Worm (Caenorhabditis elegans): ENCODE measurements around the gene daf-5.

daf-5 gene

DNA sequence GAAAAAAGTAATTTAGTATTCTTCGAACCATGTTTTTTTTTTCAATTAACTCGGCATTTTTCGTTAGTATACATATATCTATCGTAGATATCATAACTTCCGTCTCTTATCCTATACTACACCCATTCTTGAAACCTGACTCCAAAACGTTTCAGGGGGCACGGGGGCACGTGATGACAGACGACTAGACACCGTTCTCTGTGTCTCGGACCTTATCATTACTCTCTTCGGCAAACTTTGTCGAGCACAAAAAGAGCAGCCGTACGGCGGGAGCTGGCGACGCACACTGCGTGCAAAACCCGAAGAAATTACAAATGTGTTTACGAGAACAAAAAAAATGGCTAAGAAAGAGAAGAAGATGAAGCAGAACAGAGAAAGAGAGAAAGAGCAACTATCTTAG is 7.9 kb downstream of the daf-5 start (continued):
- TF ChIP-seq fkh-10 (GFP tag; optimal IDR thresholded peaks at IDR 0.05) (peak; percentile 90), alr-1 (tag; optimal IDR thresholded peaks at IDR 0.05; ENCODE audit: borderline replicate concordance) (no peak), lir-3 (tag; optimal IDR thresholded peaks at IDR 0.05; ENCODE audit: poor library complexity) (peak; percentile 6), elt-2 (tag; optimal IDR thresholded peaks at IDR 0.05) (peak; percentile 71), ceh-82 (tag; optimal IDR thresholded peaks at IDR 0.05) (peak in 2 of 3 experiments; percentile 41 to 57), irx-1 (tag; optimal IDR thresholded peaks at IDR 0.05) (peak; percentile 61), nhr-77 (tag; optimal IDR thresholded peaks at IDR 0.05) (peak; percentile 92), nhr-90 (tag; optimal IDR thresholded peaks at IDR 0.05; ENCODE audit: poor library complexity) (peak; percentile 52), grh-1 (GFP tag; IDR thresholded peaks at IDR 0.05) (no peak), nhr-20 (tag; optimal IDR thresholded peaks at IDR 0.05) (peak; percentile 89), egl-13 (tag; optimal IDR thresholded peaks at IDR 0.05) (peak; percentile 60), lsy-2 (tag; optimal IDR thresholded peaks at IDR 0.05) (peak; percentile 47 to 82), nhr-19 (GFP tag; conservative IDR thresholded peaks at IDR 0.05) (peak; percentile 76), ztf-11 (tag; optimal IDR thresholded peaks at IDR 0.05) (no peak), blmp-1 (tag; optimal IDR thresholded peaks at IDR 0.05) (no peak), mep-1 (tag; optimal IDR thresholded peaks at IDR 0.05) (peak; percentile 68), nhr-28 (tag; optimal IDR thresholded peaks at IDR 0.05) (no peak), egl-27 (tag; optimal IDR thresholded peaks at IDR 0.05) (peak; percentile 37 to 61), xbp-1 (tag; optimal IDR thresholded peaks at IDR 0.05) (peak; percentile 43), C16A3.4 (tag; optimal IDR thresholded peaks at IDR 0.05) (peak; percentile 29)

DNA sequence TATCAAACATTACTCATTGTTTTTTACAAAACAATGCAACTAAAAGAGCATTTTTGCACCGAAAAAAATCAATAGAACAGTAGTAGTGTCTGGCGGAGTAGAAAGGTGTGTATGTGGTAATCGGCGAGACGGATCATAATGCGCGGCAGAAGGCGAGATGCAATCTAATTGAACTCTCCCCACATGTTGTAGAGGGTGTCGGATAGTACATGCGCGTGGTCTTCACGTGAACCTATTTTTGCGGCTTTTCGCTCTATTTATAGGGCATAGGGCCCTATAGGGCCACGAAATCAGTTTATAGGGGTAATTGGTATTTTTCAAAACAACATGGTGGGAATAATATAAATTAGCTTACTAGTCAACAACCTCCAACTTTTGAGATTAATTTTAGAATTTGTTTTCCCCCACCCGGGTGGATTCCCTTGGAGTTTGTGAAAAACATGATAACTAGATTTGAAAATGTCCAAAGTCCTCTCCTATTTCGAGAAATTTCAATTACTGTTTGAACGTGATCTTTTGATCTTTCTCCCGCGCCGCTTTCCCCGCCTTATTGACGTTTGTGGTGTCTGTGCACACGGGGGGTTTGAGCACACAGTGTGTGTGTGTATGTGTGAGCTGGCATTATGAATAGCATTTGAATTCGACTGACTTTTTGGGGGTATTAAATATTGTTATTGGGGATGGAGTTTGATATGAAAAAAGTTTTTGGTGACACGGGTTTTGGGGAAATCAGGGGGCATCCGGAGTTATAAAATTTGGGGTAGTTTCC is 9.1 kb downstream of the daf-5 start:
- TF ChIP-seq fos-1 (tag; optimal IDR thresholded peaks at IDR 0.05): no peak
- TF ChIP-seq sup-37 (GFP tag; optimal IDR thresholded peaks at IDR 0.05): no peak
- TF ChIP-seq nhr-84 (tag; optimal IDR thresholded peaks at IDR 0.05): no peak
- TF ChIP-seq irx-1 (tag; optimal IDR thresholded peaks at IDR 0.05): peak; percentile 41
- peak; percentile 73 for TF ChIP-seq nhr-85 (tag)
- no peak for TF ChIP-seq zag-1 (tag; optimal IDR thresholded peaks at IDR 0.05)
- TF ChIP-seq C04F5.9 (tag; optimal IDR thresholded peaks at IDR 0.05): no peak
- no peak for TF ChIP-seq ceh-82 (tag; optimal IDR thresholded peaks at IDR 0.05)
- peak; percentile 55 for TF ChIP-seq lin-14 (GFP tag; optimal IDR thresholded peaks at IDR 0.05)
- TF ChIP-seq xbp-1 (tag; optimal IDR thresholded peaks at IDR 0.05): no peak
- peak; percentile 25 for TF ChIP-seq snu-23 (GFP tag; optimal IDR thresholded peaks at IDR 0.05)
- no peak for TF ChIP-seq ces-1 (GFP tag; optimal IDR thresholded peaks at IDR 0.05)
- TF ChIP-seq elt-2 (tag; optimal IDR thresholded peaks at IDR 0.05): peak; percentile 42
- no peak for TF ChIP-seq zip-4 (GFP tag; optimal IDR thresholded peaks at IDR 0.05)
- no peak for TF ChIP-seq skn-1 (tag; optimal IDR thresholded peaks at IDR 0.05)
- TF ChIP-seq fkh-8 (tag; optimal IDR thresholded peaks at IDR 0.05): no peak
- TF ChIP-seq tbx-2 (tag; optimal IDR thresholded peaks at IDR 0.05): no peak
- no peak for TF ChIP-seq unc-30 (tag; optimal IDR thresholded peaks at IDR 0.05)
- no peak for TF ChIP-seq ceh-90 (tag; optimal IDR thresholded peaks at IDR 0.05)
- TF ChIP-seq dpl-1 (GFP tag; optimal IDR thresholded peaks at IDR 0.05): peak in 1 of 3 experiments; percentile 3
- TF ChIP-seq nhr-77 (tag; optimal IDR thresholded peaks at IDR 0.05): peak; percentile 52
- TF ChIP-seq swsn-7 (tag; optimal IDR thresholded peaks at IDR 0.05): peak; percentile 2
- TF ChIP-seq mep-1 (tag; optimal IDR thresholded peaks at IDR 0.05): no peak
- no peak for TF ChIP-seq nhr-90 (tag; optimal IDR thresholded peaks at IDR 0.05; ENCODE audit: poor library complexity)
- no peak for TF ChIP-seq lsy-2 (tag; optimal IDR thresholded peaks at IDR 0.05)
- no peak for TF ChIP-seq Y116A8C.19 (tag; optimal IDR thresholded peaks at IDR 0.05; ENCODE audit: borderline replicate concordance)
- no peak for TF ChIP-seq nhr-20 (tag; optimal IDR thresholded peaks at IDR 0.05)
- TF ChIP-seq pag-3 (tag; optimal IDR thresholded peaks at IDR 0.05; ENCODE audit: borderline replicate concordance, insufficient read depth): no peak
- no peak for TF ChIP-seq hlh-4 (tag; optimal IDR thresholded peaks at IDR 0.05)
- peak; percentile 61 for TF ChIP-seq blmp-1 (tag; optimal IDR thresholded peaks at IDR 0.05)
- TF ChIP-seq lin-35 (GFP tag; optimal IDR thresholded peaks at IDR 0.05): peak in 1 of 2 experiments; percentile 1
- TF ChIP-seq nhr-237 (tag; optimal IDR thresholded peaks at IDR 0.05): no peak
- TF ChIP-seq elt-3 (tag; optimal IDR thresholded peaks at IDR 0.05): peak in 1 of 6 experiments; percentile 5
- TF ChIP-seq hpl-2 (GFP tag; optimal IDR thresholded peaks at IDR 0.05): no peak
- no peak for TF ChIP-seq C16A3.4 (tag; optimal IDR thresholded peaks at IDR 0.05)
- no peak for TF ChIP-seq ztf-11 (tag; optimal IDR thresholded peaks at IDR 0.05)
- no peak for TF ChIP-seq ets-5 (GFP tag; IDR thresholded peaks at IDR 0.05)
- no peak for TF ChIP-seq lin-13 (GFP tag; optimal IDR thresholded peaks at IDR 0.05)
- no peak for TF ChIP-seq unc-86 (tag; optimal IDR thresholded peaks at IDR 0.05)
